Worm (Caenorhabditis elegans) whole organism, L4 larva: ENCODE measurements around the gene sra-33.

Experiments
- F26F4.8 ChIP-seq: fragments of 200-800 bp; sonication (Bioruptor generic); conservative IDR thresholded peaks from 2 replicates; pipeline ENCODE4 v1.3.6; 2022; ENCODE audit warnings: missing genetic modification characterization, missing compliant biosample characterization
- F44E2.7 ChIP-seq: fragments of 200-800 bp; sonication (Bioruptor generic); IDR thresholded peaks from 2 replicates; pipeline ENCODE4 v2.1.2; 2022; ENCODE audit warnings: missing genetic modification characterization, missing compliant biosample characterization
- R02D3.7 ChIP-seq: fragments of 150-350 bp; sonication (generic microtip); optimal IDR thresholded peaks from 3 replicates; lab custom pipeline; 2014; ENCODE audit warnings: missing biosample characterization, missing genetic modification characterization
- aha-1 ChIP-seq: fragments of 150-350 bp; peaks from one replicate; lab custom pipeline; 2014; ENCODE audit warnings: missing biosample characterization, missing genetic modification characterization
- ama-1 ChIP-seq: fragments of 150-350 bp; optimal IDR thresholded peaks from 2 replicates; lab custom pipeline; 2014; ENCODE audit warnings: inconsistent platforms, mixed read lengths
- attf-4 ChIP-seq: sonication (generic microtip); optimal IDR thresholded peaks from 3 replicates; lab custom pipeline; 2017; ENCODE audit warnings: missing biosample characterization, missing genetic modification characterization
- ceh-62 ChIP-seq: sonication (generic microtip); optimal IDR thresholded peaks from 2 replicates; lab custom pipeline; 2017; ENCODE audit warnings: missing biosample characterization, missing genetic modification characterization
- ces-1 ChIP-seq: fragments of 150-350 bp; sonication (generic microtip); optimal IDR thresholded peaks from 4 replicates; lab custom pipeline; 2014; ENCODE audit warnings: missing biosample characterization, missing genetic modification reagents, missing genetic modification characterization
- cey-2 ChIP-seq: sonication (generic microtip); optimal IDR thresholded peaks from 3 replicates; lab custom pipeline; 2017; ENCODE audit warnings: missing genetic modification characterization, mild to moderate bottlenecking, missing compliant biosample characterization, antibody characterized with exemption, borderline replicate concordance; ENCODE audit not compliant: insufficient read depth
- ctbp-1 ChIP-seq: fragments of 200-800 bp; sonication (Bioruptor generic); IDR thresholded peaks from 2 replicates; pipeline ENCODE4 v1.3.6; 2022; ENCODE audit warnings: missing genetic modification reagents, missing genetic modification characterization, missing compliant biosample characterization
- daf-16 ChIP-seq, 3 experiments: sonication (generic microtip); optimal IDR thresholded peaks; 2 replicates each; lab custom pipeline; 2016 to 2017; ENCODE audit warnings: missing genetic modification characterization in 3 of 3, missing genetic modification reagents in 3 of 3, mild to moderate bottlenecking in 2 of 3, missing compliant biosample characterization in 2 of 3, missing biosample characterization in 1 of 3, moderate library complexity in 1 of 3
- egl-27 ChIP-seq: sonication (generic microtip); optimal IDR thresholded peaks from 3 replicates; lab custom pipeline; 2017; ENCODE audit warnings: missing biosample characterization, missing genetic modification reagents, missing genetic modification characterization
- fos-1 ChIP-seq: fragments of 150-350 bp; optimal IDR thresholded peaks from 2 replicates; lab custom pipeline; 2014; ENCODE audit warnings: missing biosample characterization, missing genetic modification characterization
- hlh-30 ChIP-seq: sonication (generic microtip); optimal IDR thresholded peaks from 2 replicates; lab custom pipeline; 2017; ENCODE audit warnings: antibody characterized with exemption, mild to moderate bottlenecking, missing genetic modification characterization, missing compliant biosample characterization; ENCODE audit not compliant: insufficient read depth
- hmg-1.1 ChIP-seq: fragments of 200-800 bp; sonication (Bioruptor generic); IDR thresholded peaks from 2 replicates; pipeline ENCODE4 v1.3.6; 2022; ENCODE audit warnings: missing genetic modification reagents, missing genetic modification characterization, missing compliant biosample characterization
- jun-1 ChIP-seq: fragments of 150-350 bp; optimal IDR thresholded peaks from 2 replicates; lab custom pipeline; 2014; ENCODE audit warnings: missing biosample characterization, missing genetic modification reagents, missing genetic modification characterization
- lin-13 ChIP-seq: fragments of 150-350 bp; optimal IDR thresholded peaks from 2 replicates; lab custom pipeline; 2014; ENCODE audit warnings: missing biosample characterization, missing genetic modification reagents, missing genetic modification characterization
- lin-15B ChIP-seq: fragments of 150-350 bp; sonication (generic microtip); optimal IDR thresholded peaks from 3 replicates; lab custom pipeline; 2014; ENCODE audit warnings: missing biosample characterization, missing genetic modification characterization
- madf-9 ChIP-seq: fragments of 200-800 bp; sonication (Bioruptor generic); conservative IDR thresholded peaks from 2 replicates; pipeline ENCODE4 v1.3.6; 2022; ENCODE audit warnings: missing genetic modification reagents, missing genetic modification characterization, missing compliant biosample characterization
- mes-2 ChIP-seq: sonication (generic microtip); optimal IDR thresholded peaks from 2 replicates; lab custom pipeline; 2016; ENCODE audit warnings: missing genotype, mild to moderate bottlenecking, missing genetic modification characterization, missing compliant biosample characterization; ENCODE audit not compliant: poor library complexity, severe bottlenecking
- nhr-111 ChIP-seq: fragments of 200-800 bp; sonication (Bioruptor generic); optimal IDR thresholded peaks from 2 replicates; lab custom pipeline; 2018; ENCODE audit warnings: mild to moderate bottlenecking, missing genetic modification characterization, missing compliant biosample characterization
- nhr-28 ChIP-seq: fragments of 150-350 bp; optimal IDR thresholded peaks from 2 replicates; lab custom pipeline; 2014; ENCODE audit warnings: missing biosample characterization, missing genetic modification characterization
- nhr-41 ChIP-seq: fragments of 200-800 bp; sonication (Bioruptor generic); IDR thresholded peaks from 2 replicates; pipeline ENCODE4 v1.3.6; 2022; ENCODE audit warnings: missing genetic modification reagents, missing genetic modification characterization, missing compliant biosample characterization
- nhr-42 ChIP-seq: fragments of 200-800 bp; sonication (Bioruptor generic); IDR thresholded peaks from 2 replicates; pipeline ENCODE4 v1.3.6; 2022; ENCODE audit warnings: missing genetic modification characterization, missing compliant biosample characterization
- pha-4 ChIP-seq, 2 experiments: fragments of 150-350 bp in 1 of 2; fragments of 200-800 bp in 1 of 2; sonication (Bioruptor generic) in 1 of 2; IDR thresholded peaks in 1 of 2; optimal IDR thresholded peaks in 1 of 2; 2 replicates each; pipeline versions ENCODE4 v1.3.6 to Lab custom; 2014 to 2022; ENCODE audit warnings: missing genetic modification characterization in 2 of 2, missing genetic modification reagents in 2 of 2, missing biosample characterization in 1 of 2, missing compliant biosample characterization in 1 of 2
- php-3 ChIP-seq: fragments of 200-800 bp; sonication (Bioruptor generic); IDR thresholded peaks from 2 replicates; pipeline ENCODE4 v1.3.6; 2022; ENCODE audit warnings: missing genetic modification reagents, missing genetic modification characterization, missing compliant biosample characterization
- set-16 ChIP-seq: fragments of 200-800 bp; sonication (Bioruptor generic); IDR thresholded peaks from 2 replicates; pipeline ENCODE4 v1.3.6; 2022; ENCODE audit warnings: missing genetic modification reagents, missing genetic modification characterization, missing compliant biosample characterization
- tag-97 ChIP-seq: fragments of 200-800 bp; sonication (Bioruptor generic); IDR thresholded peaks from 2 replicates; pipeline ENCODE4 v1.3.6; 2022; ENCODE audit warnings: missing genetic modification characterization, missing compliant biosample characterization
- tra-1 ChIP-seq: fragments of 200-800 bp; sonication (Bioruptor generic); IDR thresholded peaks from 2 replicates; pipeline ENCODE4 v1.3.6; 2022; ENCODE audit warnings: missing genetic modification reagents, missing genetic modification characterization, missing compliant biosample characterization
- unc-62 ChIP-seq, 3 experiments: fragments of 150-350 bp in 1 of 3; sonication (generic microtip); optimal IDR thresholded peaks in 2 of 3; peaks in 1 of 3; 1 replicate in 1 of 3; 2 replicates in 2 of 3; lab custom pipeline; 2014 to 2017; ENCODE audit warnings: missing biosample characterization in 3 of 3, missing genetic modification characterization in 3 of 3, missing genetic modification reagents in 3 of 3, missing genotype in 1 of 3
- zfp-2 ChIP-seq: sonication (generic microtip); optimal IDR thresholded peaks from 2 replicates; lab custom pipeline; 2016; ENCODE audit warnings: mild to moderate bottlenecking, missing genetic modification characterization, missing compliant biosample characterization
- ztf-11 ChIP-seq: fragments of 150-350 bp; optimal IDR thresholded peaks from 2 replicates; lab custom pipeline; 2014; ENCODE audit warnings: missing biosample characterization, missing genetic modification characterization

The sra-33 gene

DNA sequence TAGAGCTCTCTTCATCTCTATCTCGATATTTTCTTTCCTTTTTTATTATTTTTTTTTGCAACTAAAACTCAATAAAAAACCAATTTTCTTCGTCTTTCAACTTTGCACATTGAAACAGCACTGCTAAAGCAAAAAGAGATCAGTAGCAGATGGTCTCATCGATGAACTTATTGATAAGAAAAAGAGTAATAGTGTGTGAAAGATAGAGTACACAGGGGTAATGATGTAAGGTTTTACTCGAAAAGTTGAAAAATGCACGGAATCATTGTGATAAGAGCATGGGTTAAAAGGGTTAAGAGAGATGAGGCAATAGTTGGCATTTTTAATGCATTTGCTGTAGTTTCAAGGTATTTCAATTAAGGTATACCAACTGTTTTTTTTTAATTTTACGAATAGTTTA is 15.0 kb upstream of the sra-33 start (continued):
- TF ChIP-seq F26F4.8 (GFP tag; lab: Robert Waterston, UW) (no peak), ceh-62 (tag; lab: Kevin White, UChicago) (no peak), ctbp-1 (GFP tag; lab: Robert Waterston, UW) (no peak)

DNA sequence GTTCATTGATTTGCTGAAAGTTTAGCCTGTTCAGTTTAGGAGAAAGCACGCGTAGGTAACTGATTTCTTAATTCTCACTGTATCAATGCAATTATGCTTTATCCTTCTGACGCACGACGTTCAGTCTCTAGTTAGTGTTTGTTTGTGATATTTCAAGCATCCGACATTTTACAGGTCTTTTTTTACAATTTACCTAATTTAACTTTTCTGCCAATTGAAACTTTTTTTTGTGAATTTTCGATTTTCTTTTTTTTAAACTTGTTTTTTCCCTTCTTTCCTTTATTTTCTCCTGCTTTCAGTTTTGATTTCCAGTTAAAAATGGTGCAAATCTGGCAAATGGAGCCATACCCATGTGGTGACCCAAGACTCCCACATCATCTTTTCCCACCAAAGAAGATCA is 13.7 kb upstream of the sra-33 start, which contains the start of gene K07E1.1:
Gene K07E1.1, plus strand, starts transcription at position 301 of the 400 bp plus-strand sequence.
- TF ChIP-seq fos-1 (tag; lab: Kevin White, UChicago): no peak
- TF ChIP-seq set-16: no peak
- TF ChIP-seq nhr-41 (GFP tag; lab: Robert Waterston, UW): no peak
- TF ChIP-seq lin-13 (GFP tag; lab: Kevin White, UChicago): no peak
- TF ChIP-seq php-3 (GFP tag; lab: Robert Waterston, UW): no peak
- TF ChIP-seq hmg-1.1 (GFP tag; lab: Robert Waterston, UW): no peak
- no peak for TF ChIP-seq jun-1
- TF ChIP-seq ctbp-1 (GFP tag; lab: Robert Waterston, UW): no peak
- TF ChIP-seq nhr-42 (GFP tag; lab: Robert Waterston, UW): no peak
- no peak for TF ChIP-seq F26F4.8 (GFP tag; lab: Robert Waterston, UW)
- no peak for TF ChIP-seq daf-16 (GFP tag; optimal IDR thresholded peaks at IDR 0.05; lab: Kevin White, UChicago)
- TF ChIP-seq daf-16 (tag; optimal IDR thresholded peaks at IDR 0.05; lab: Kevin White, UChicago): no peak
- no peak for TF ChIP-seq mes-2
- no peak for TF ChIP-seq tag-97 (GFP tag; lab: Robert Waterston, UW)
- TF ChIP-seq attf-4 (tag; lab: Kevin White, UChicago): no peak
- no peak for TF ChIP-seq cey-2 (tag; lab: Kevin White, UChicago)
- no peak for TF ChIP-seq ces-1 (GFP tag; lab: Kevin White, UChicago)
- TF ChIP-seq, all 104 proteins: peak for 0

DNA sequence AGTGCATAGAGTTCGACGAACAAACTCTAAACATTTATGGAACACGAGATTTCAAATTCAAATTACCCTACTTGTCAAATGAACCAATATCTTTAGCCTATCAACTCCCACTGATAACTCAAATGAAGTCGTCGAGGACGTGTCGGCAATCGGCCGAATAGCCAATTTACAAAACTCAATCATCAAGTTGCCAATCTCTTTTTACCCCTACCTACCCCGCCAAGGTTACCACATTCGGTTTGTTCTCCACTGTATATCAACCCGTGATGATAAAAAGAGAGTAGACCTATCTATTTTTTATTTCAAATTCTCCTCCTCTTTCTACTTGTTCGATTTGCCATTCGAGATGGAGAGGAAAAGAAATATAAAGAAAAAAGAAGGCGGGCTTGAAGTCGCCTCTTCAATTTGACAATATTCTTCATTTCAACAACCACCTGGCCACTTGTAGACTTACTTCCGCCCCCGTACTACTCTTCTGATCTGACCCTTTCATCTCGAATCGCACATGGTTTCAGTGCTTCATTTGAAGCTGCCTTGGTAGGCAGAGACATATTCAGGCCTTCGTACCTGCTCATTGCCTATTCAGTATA is 13.0 kb upstream of the sra-33 start:
- TF ChIP-seq F44E2.7 (no peak), ama-1 (lab: Kevin White, UChicago) (no peak), lin-15B (no peak), egl-27 (no peak), zfp-2 (tag; lab: Kevin White, UChicago) (no peak), R02D3.7 (tag; lab: Kevin White, UChicago) (no peak), tag-97 (GFP tag; lab: Robert Waterston, UW) (no peak), hlh-30 (tag; lab: Kevin White, UChicago) (peak; percentile 18)
- TF ChIP-seq, all 104 proteins: peak for 1

DNA sequence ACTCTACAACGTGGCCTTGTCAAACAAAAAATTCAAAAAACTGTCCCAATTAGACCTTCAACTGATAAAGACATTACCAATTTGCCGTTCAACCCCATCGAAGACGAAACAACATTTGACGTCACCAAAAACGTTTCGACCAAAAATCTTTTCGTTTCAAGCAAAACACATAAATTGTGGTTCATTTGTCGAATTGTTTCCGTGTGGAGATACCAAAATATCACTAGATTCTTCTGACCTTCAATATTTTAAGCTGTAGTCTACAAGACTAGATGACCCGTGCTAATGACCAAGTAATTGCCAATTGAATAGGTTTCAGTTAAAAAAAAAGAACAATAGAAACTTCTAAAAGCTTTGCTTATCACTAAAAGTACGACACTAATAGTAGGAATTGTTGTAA is 11.4 kb upstream of the sra-33 start:
- TF ChIP-seq egl-27 (no peak), nhr-111 (GFP tag; lab: Kevin White, UChicago) (no peak), aha-1 (no peak), nhr-28 (tag; lab: Kevin White, UChicago) (peak; percentile 7), ceh-62 (tag; lab: Kevin White, UChicago) (no peak), unc-62 (GFP tag; optimal IDR thresholded peaks at IDR 0.05 in 1 of 2; lab: Kevin White, UChicago) (peak in 1 of 2 experiments; percentile 30), unc-62 (tag; optimal IDR thresholded peaks at IDR 0.05; lab: Kevin White, UChicago) (no peak), pha-4 (GFP tag; IDR thresholded peaks at IDR 0.05; lab: Robert Waterston, UW) (no peak), pha-4 (tag; optimal IDR thresholded peaks at IDR 0.05; lab: Kevin White, UChicago) (no peak), ztf-11 (tag; lab: Kevin White, UChicago) (no peak), fos-1 (tag; lab: Kevin White, UChicago) (no peak), madf-9 (GFP tag; lab: Robert Waterston, UW) (no peak), set-16 (no peak), tra-1 (GFP tag; lab: Robert Waterston, UW) (no peak)
